Worm (Caenorhabditis elegans): ENCODE data around the gene snu-13.

DNA sequence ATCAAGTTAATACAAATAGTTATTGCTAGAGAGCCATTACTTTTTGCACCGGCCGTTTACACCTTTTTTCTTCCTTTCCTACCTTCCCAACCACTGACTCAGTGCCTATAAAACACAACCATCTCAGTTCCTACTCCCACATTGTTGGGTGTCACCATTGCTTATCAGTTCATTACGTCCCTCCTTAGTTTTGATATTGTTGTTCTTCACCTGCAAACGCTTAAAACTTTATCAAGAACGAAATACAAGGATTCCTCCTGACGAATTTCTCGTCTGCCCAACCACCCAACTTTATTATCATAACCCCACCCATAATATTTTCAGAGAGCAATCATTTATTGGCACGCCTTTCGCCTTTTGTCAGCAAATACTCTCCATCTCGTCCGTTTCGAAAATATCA, 31.3 kb downstream of the snu-13 start:
- TF ChIP-seq hmg-4 (GFP tag; optimal IDR thresholded peaks at IDR 0.05), result no peak
- no peak for TF ChIP-seq ama-1 (optimal IDR thresholded peaks at IDR 0.05)
- TF ChIP-seq pes-1 (GFP tag; IDR thresholded peaks at IDR 0.05), result no peak
- no peak for TF ChIP-seq aly-1 (tag; optimal IDR thresholded peaks at IDR 0.05)
- no peak for TF ChIP-seq hmbx-1 (tag; optimal IDR thresholded peaks at IDR 0.05)
- no peak for TF ChIP-seq tbx-37 (GFP tag; conservative IDR thresholded peaks at IDR 0.05)
- TF ChIP-seq B0310.2 (tag; optimal IDR thresholded peaks at IDR 0.05), result no peak
- no peak for TF ChIP-seq F13C5.2 (tag; optimal IDR thresholded peaks at IDR 0.05)
- no peak for TF ChIP-seq sea-1 (GFP tag; conservative IDR thresholded peaks at IDR 0.05)
- TF ChIP-seq flt-1 (GFP tag; IDR thresholded peaks at IDR 0.05), result no peak
- TF ChIP-seq ceh-13 (GFP tag; optimal IDR thresholded peaks at IDR 0.05), result no peak
- no peak for TF ChIP-seq hnd-1 (tag; optimal IDR thresholded peaks at IDR 0.05)

All from whole organism, early embryonic.